Worm (Caenorhabditis elegans) whole organism, L1 larva: Measurements from ENCODE around the gene C42C1.9.
A peak's percentile ranks its signal among the peaks of the same experiment; 100 is the strongest.

Experiments used
- C16A3.4 ChIP-seq: fragments of 150-350 bp; optimal IDR thresholded peaks from 2 replicates; lab custom pipeline; 2014; ENCODE audit warnings: missing biosample characterization, missing genetic modification characterization
- F16B12.6 ChIP-seq: fragments of 150-350 bp; optimal IDR thresholded peaks from 2 replicates; lab custom pipeline; 2014; ENCODE audit warnings: missing biosample characterization, missing genetic modification characterization
- Y116A8C.19 ChIP-seq: sonication (generic microtip); optimal IDR thresholded peaks from 2 replicates; lab custom pipeline; 2016; ENCODE audit warnings: missing compliant biosample characterization, missing genetic modification characterization, borderline replicate concordance
- alr-1 ChIP-seq: fragments of 200-800 bp; sonication (Bioruptor generic); optimal IDR thresholded peaks from 2 replicates; lab custom pipeline; 2018; ENCODE audit warnings: borderline replicate concordance, mild to moderate bottlenecking, missing genetic modification characterization, missing compliant biosample characterization
- aly-2 ChIP-seq: fragments of 150-350 bp; optimal IDR thresholded peaks from 2 replicates; lab custom pipeline; 2014; ENCODE audit warnings: missing biosample characterization, missing genetic modification characterization
- ama-1 ChIP-seq: fragments of 150-350 bp; optimal IDR thresholded peaks from 2 replicates; lab custom pipeline; 2014
- blmp-1 ChIP-seq: fragments of 150-350 bp; optimal IDR thresholded peaks from 2 replicates; lab custom pipeline; 2014; ENCODE audit warnings: missing biosample characterization, missing genetic modification characterization
- ceh-63 ChIP-seq: fragments of 200-800 bp; sonication (Bioruptor generic); optimal IDR thresholded peaks from 2 replicates; lab custom pipeline; 2018; ENCODE audit warnings: mild to moderate bottlenecking, missing genetic modification characterization, missing compliant biosample characterization
- ceh-8 ChIP-seq: fragments of 200-800 bp; sonication (Bioruptor generic); optimal IDR thresholded peaks from 2 replicates; lab custom pipeline; 2018; ENCODE audit warnings: mild to moderate bottlenecking, missing genetic modification characterization, moderate library complexity, missing compliant biosample characterization
- ceh-82 ChIP-seq, 3 experiments: fragments of 150-350 bp in 1 of 3; sonication (generic microtip) in 2 of 3; optimal IDR thresholded peaks; 2 replicates each; lab custom pipeline; 2014 to 2017; ENCODE audit warnings: missing biosample characterization in 3 of 3, missing genetic modification characterization in 3 of 3
- dpl-1 ChIP-seq, 3 experiments: fragments of 150-350 bp in 2 of 3; sonication (generic microtip) in 1 of 3; optimal IDR thresholded peaks; 2 replicates each; lab custom pipeline; 2014 to 2017; ENCODE audit warnings: missing biosample characterization in 3 of 3, missing genetic modification characterization in 3 of 3, missing genetic modification reagents in 3 of 3
- dsc-1 ChIP-seq: sonication (generic microtip); optimal IDR thresholded peaks from 2 replicates; lab custom pipeline; 2016; ENCODE audit warnings: mild to moderate bottlenecking, missing genetic modification characterization, missing compliant biosample characterization
- efl-1 ChIP-seq, 4 experiments: fragments of 150-350 bp; optimal IDR thresholded peaks in 3 of 4; peaks in 1 of 4; 1 replicate in 1 of 4; 2 replicates in 3 of 4; lab custom pipeline; 2014; ENCODE audit warnings: missing biosample characterization in 2 of 4, missing genetic modification characterization in 2 of 4, missing genetic modification reagents in 2 of 4
- fkh-4 ChIP-seq: sonication (generic microtip); optimal IDR thresholded peaks from 2 replicates; lab custom pipeline; 2016; ENCODE audit warnings: missing compliant biosample characterization, missing genetic modification characterization, borderline replicate concordance
- fkh-8 ChIP-seq: sonication (generic microtip); optimal IDR thresholded peaks from 2 replicates; lab custom pipeline; 2016; ENCODE audit warnings: mild to moderate bottlenecking, missing genetic modification characterization, missing compliant biosample characterization
- fos-1 ChIP-seq: fragments of 150-350 bp; optimal IDR thresholded peaks from 2 replicates; lab custom pipeline; 2014; ENCODE audit warnings: missing biosample characterization, missing genetic modification characterization
- grh-1 ChIP-seq: fragments of 200-800 bp; sonication (Bioruptor generic); IDR thresholded peaks from 2 replicates; pipeline ENCODE4 v1.3.6; 2022; ENCODE audit warnings: missing genetic modification reagents, missing genetic modification characterization, missing compliant biosample characterization
- lin-14 ChIP-seq: fragments of 200-800 bp; sonication (Bioruptor generic); optimal IDR thresholded peaks from 2 replicates; lab custom pipeline; 2018; ENCODE audit warnings: mild to moderate bottlenecking, missing genetic modification characterization, moderate library complexity, missing compliant biosample characterization
- lin-15B ChIP-seq: fragments of 150-350 bp; sonication (generic microtip); optimal IDR thresholded peaks from 3 replicates; lab custom pipeline; 2014; ENCODE audit warnings: missing biosample characterization, missing genetic modification characterization
- lsy-2 ChIP-seq, 2 experiments: fragments of 150-350 bp; optimal IDR thresholded peaks; 2 replicates each; lab custom pipeline; 2014; ENCODE audit warnings: missing biosample characterization in 2 of 2, missing genetic modification characterization in 2 of 2
- mab-9 ChIP-seq: fragments of 200-800 bp; sonication (Bioruptor generic); IDR thresholded peaks from 2 replicates; pipeline ENCODE4 v1.3.6; 2022; ENCODE audit warnings: missing genetic modification reagents, missing genetic modification characterization, missing compliant biosample characterization
- mdl-1 ChIP-seq, 2 experiments: fragments of 150-350 bp; optimal IDR thresholded peaks; 2 replicates each; lab custom pipeline; 2014 to 2017; ENCODE audit warnings: missing biosample characterization in 2 of 2, missing genetic modification characterization in 2 of 2, inconsistent platforms in 1 of 2
- mef-2 ChIP-seq: fragments of 150-350 bp; optimal IDR thresholded peaks from 2 replicates; lab custom pipeline; 2014; ENCODE audit warnings: missing biosample characterization, missing genetic modification characterization
- mep-1 ChIP-seq: fragments of 150-350 bp; optimal IDR thresholded peaks from 2 replicates; lab custom pipeline; 2014; ENCODE audit warnings: missing biosample characterization, missing genetic modification characterization
- nhr-19 ChIP-seq: fragments of 200-800 bp; sonication (Bioruptor generic); conservative IDR thresholded peaks from 2 replicates; pipeline ENCODE4 v1.3.6; 2022; ENCODE audit warnings: missing genetic modification characterization, missing compliant biosample characterization
- nhr-20 ChIP-seq: sonication (generic microtip); optimal IDR thresholded peaks from 2 replicates; lab custom pipeline; 2016; ENCODE audit warnings: mild to moderate bottlenecking, missing genetic modification characterization, missing compliant biosample characterization
- nhr-237 ChIP-seq: fragments of 150-350 bp; optimal IDR thresholded peaks from 2 replicates; lab custom pipeline; 2014; ENCODE audit warnings: missing biosample characterization, missing genetic modification characterization
- nhr-28 ChIP-seq: fragments of 150-350 bp; optimal IDR thresholded peaks from 2 replicates; lab custom pipeline; 2014; ENCODE audit warnings: missing biosample characterization, missing genetic modification characterization
- nhr-47 ChIP-seq: sonication (generic microtip); optimal IDR thresholded peaks from 2 replicates; lab custom pipeline; 2016; ENCODE audit warnings: mild to moderate bottlenecking, missing genetic modification characterization, moderate library complexity, missing compliant biosample characterization
- nhr-71 ChIP-seq: sonication (generic microtip); optimal IDR thresholded peaks from 2 replicates; lab custom pipeline; 2016; ENCODE audit warnings: mild to moderate bottlenecking, missing genetic modification characterization, moderate library complexity, missing compliant biosample characterization
- nhr-76 ChIP-seq: sonication (generic microtip); optimal IDR thresholded peaks from 2 replicates; lab custom pipeline; 2017; ENCODE audit warnings: missing biosample characterization, missing genetic modification characterization
- nhr-90 ChIP-seq: sonication (generic microtip); optimal IDR thresholded peaks from 2 replicates; lab custom pipeline; 2016; ENCODE audit warnings: mild to moderate bottlenecking, missing genetic modification characterization, missing compliant biosample characterization; ENCODE audit not compliant: poor library complexity
- pag-3 ChIP-seq: sonication (generic microtip); optimal IDR thresholded peaks from 2 replicates; lab custom pipeline; 2017; ENCODE audit warnings: missing genetic modification characterization, mild to moderate bottlenecking, missing compliant biosample characterization, antibody characterized with exemption, borderline replicate concordance; ENCODE audit not compliant: insufficient read depth
- rnt-1 ChIP-seq: sonication (generic microtip); optimal IDR thresholded peaks from 2 replicates; lab custom pipeline; 2016; ENCODE audit warnings: mild to moderate bottlenecking, missing genetic modification characterization, moderate library complexity, missing compliant biosample characterization
- snpc-4 ChIP-seq: fragments of 150-350 bp; optimal IDR thresholded peaks from 2 replicates; lab custom pipeline; 2014; ENCODE audit warnings: missing biosample characterization, missing genetic modification characterization
- snu-23 ChIP-seq: sonication (generic microtip); optimal IDR thresholded peaks from 2 replicates; lab custom pipeline; 2016; ENCODE audit warnings: missing genetic modification characterization, missing compliant biosample characterization
- sox-4 ChIP-seq: sonication (generic microtip); optimal IDR thresholded peaks from 2 replicates; lab custom pipeline; 2016; ENCODE audit warnings: missing genetic modification characterization, missing compliant biosample characterization
- sptf-1 ChIP-seq: fragments of 150-350 bp; optimal IDR thresholded peaks from 2 replicates; lab custom pipeline; 2014; ENCODE audit warnings: missing biosample characterization, missing genetic modification characterization
- sup-37 ChIP-seq: fragments of 200-800 bp; sonication (Bioruptor generic); optimal IDR thresholded peaks from 2 replicates; lab custom pipeline; 2018; ENCODE audit warnings: mild to moderate bottlenecking, missing genetic modification characterization, missing compliant biosample characterization
- unc-130 ChIP-seq: fragments of 150-350 bp; optimal IDR thresholded peaks from 2 replicates; lab custom pipeline; 2017; ENCODE audit warnings: missing biosample characterization, missing genetic modification characterization, inconsistent platforms
- unc-86 ChIP-seq: sonication (generic microtip); optimal IDR thresholded peaks from 2 replicates; lab custom pipeline; 2016; ENCODE audit warnings: missing genetic modification characterization, missing compliant biosample characterization
- unc-98 ChIP-seq: fragments of 200-800 bp; sonication (Bioruptor generic); IDR thresholded peaks from 2 replicates; pipeline ENCODE4 v1.3.6; 2022; ENCODE audit warnings: missing genetic modification characterization, missing compliant biosample characterization
- vab-15 ChIP-seq: sonication (generic microtip); optimal IDR thresholded peaks from 2 replicates; lab custom pipeline; 2017; ENCODE audit warnings: missing genotype, mild to moderate bottlenecking, missing genetic modification characterization, missing compliant biosample characterization
- zip-4 ChIP-seq: fragments of 200-800 bp; sonication (Bioruptor generic); optimal IDR thresholded peaks from 2 replicates; lab custom pipeline; 2018; ENCODE audit warnings: mild to moderate bottlenecking, missing genetic modification characterization, moderate library complexity, missing compliant biosample characterization

The C42C1.9 gene

DNA sequence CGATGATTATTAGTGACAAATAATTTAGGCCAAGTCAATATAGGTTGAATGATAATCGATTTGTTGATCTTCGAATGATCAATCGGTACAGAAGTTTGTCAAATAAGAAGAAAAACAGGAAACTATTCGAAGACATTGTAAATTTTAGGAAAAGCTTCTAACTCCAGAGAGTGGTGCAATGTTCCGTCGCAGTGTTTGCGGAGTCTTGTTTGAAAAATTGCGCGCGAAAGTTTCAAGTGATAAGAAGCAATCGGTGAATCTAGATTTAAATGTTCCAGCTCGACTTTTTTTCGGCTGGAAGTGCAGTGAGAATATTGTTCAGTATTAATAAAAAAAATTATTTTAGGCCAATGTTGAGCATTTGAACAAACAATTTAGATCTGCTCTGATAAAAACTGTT is 45.5 kb downstream of the C42C1.9 start (continued):
- TF ChIP-seq dpl-1 (GFP tag; optimal IDR thresholded peaks at IDR 0.05; lab: Kevin White, UChicago) = peak; percentile 73 to 86 (median 85)
- TF ChIP-seq lin-15B = no peak
- TF ChIP-seq nhr-237 (tag; lab: Kevin White, UChicago) = no peak
- no peak for TF ChIP-seq nhr-28 (tag; lab: Kevin White, UChicago)
- TF ChIP-seq nhr-47 (tag; lab: Kevin White, UChicago) = peak; percentile 24
- peak; percentile 25 to 43 for TF ChIP-seq lsy-2 (tag; optimal IDR thresholded peaks at IDR 0.05; lab: Kevin White, UChicago)
- TF ChIP-seq nhr-20 (tag; lab: Kevin White, UChicago) = no peak
- no peak for TF ChIP-seq sptf-1
- TF ChIP-seq nhr-19 = no peak
- no peak for TF ChIP-seq unc-86 (tag; lab: Kevin White, UChicago)
- no peak for TF ChIP-seq Y116A8C.19 (tag; lab: Kevin White, UChicago)
- TF ChIP-seq grh-1 = no peak
- TF ChIP-seq ceh-8 (GFP tag; lab: Kevin White, UChicago) = no peak
- no peak for TF ChIP-seq fos-1 (tag; lab: Kevin White, UChicago)
- no peak for TF ChIP-seq vab-15 (tag; lab: Kevin White, UChicago)
- TF ChIP-seq nhr-76 = no peak
- TF ChIP-seq fkh-4 (tag; lab: Kevin White, UChicago) = no peak
- no peak for TF ChIP-seq fkh-8 (tag; lab: Kevin White, UChicago)
- TF ChIP-seq nhr-90 (tag; lab: Kevin White, UChicago) = no peak
- TF ChIP-seq mef-2 (tag; lab: Kevin White, UChicago) = no peak
- no peak for TF ChIP-seq sox-4 (tag; lab: Kevin White, UChicago)
- no peak for TF ChIP-seq dsc-1
- no peak for TF ChIP-seq mab-9 (GFP tag; lab: Robert Waterston, UW)
- no peak for TF ChIP-seq pag-3
- TF ChIP-seq efl-1 (optimal IDR thresholded peaks at IDR 0.05; lab: Kevin White, UChicago) = peak; percentile 73 to 81
- peak; percentile 84 to 98 for TF ChIP-seq efl-1 (GFP tag; optimal IDR thresholded peaks at IDR 0.05 in 1 of 2; lab: Kevin White, UChicago)

ce11 chrIV:12335248-12335647 is 46.0 kb downstream of the C42C1.9 start:
- TF ChIP-seq nhr-19 = peak; percentile 22; the same call in 1 of the 2 replicates
- peak in 2 of 3 experiments; percentile 1 to 36 for TF ChIP-seq dpl-1 (GFP tag; optimal IDR thresholded peaks at IDR 0.05; lab: Kevin White, UChicago)
- no peak for TF ChIP-seq snpc-4 (tag; lab: Kevin White, UChicago)
- no peak for TF ChIP-seq alr-1 (tag; lab: Kevin White, UChicago)
- TF ChIP-seq mep-1 = peak; percentile 13
- TF ChIP-seq ceh-82 (tag; optimal IDR thresholded peaks at IDR 0.05; lab: Kevin White, UChicago) = peak in 1 of 3 experiments; percentile 44
- peak; percentile 38 to 54 for TF ChIP-seq efl-1 (optimal IDR thresholded peaks at IDR 0.05; lab: Kevin White, UChicago)
- peak; percentile 21 to 63 for TF ChIP-seq efl-1 (GFP tag; optimal IDR thresholded peaks at IDR 0.05 in 1 of 2; lab: Kevin White, UChicago)
- TF ChIP-seq snu-23 (GFP tag; lab: Kevin White, UChicago) = peak; percentile 34
- TF ChIP-seq ama-1 (lab: Kevin White, UChicago) = no peak
- TF ChIP-seq ceh-63 = no peak
- peak; percentile 25 for TF ChIP-seq F16B12.6
- TF ChIP-seq unc-130 (tag; lab: Kevin White, UChicago) = peak; percentile 22
- TF ChIP-seq zip-4 = no peak
- TF ChIP-seq unc-98 (GFP tag; lab: Robert Waterston, UW) = no peak
- peak; percentile 12 for TF ChIP-seq dsc-1
- peak; percentile 60 for TF ChIP-seq nhr-71 (tag; lab: Kevin White, UChicago)
- TF ChIP-seq mdl-1 (tag; optimal IDR thresholded peaks at IDR 0.05; lab: Kevin White, UChicago) = peak in 1 of 2 experiments; percentile 39
- TF ChIP-seq lsy-2 (tag; optimal IDR thresholded peaks at IDR 0.05; lab: Kevin White, UChicago) = peak in 1 of 2 experiments; percentile 39
- TF ChIP-seq lin-15B = no peak
- peak; percentile 76 for TF ChIP-seq lin-14
- TF ChIP-seq blmp-1 = peak; percentile 32
- no peak for TF ChIP-seq C16A3.4 (tag; lab: Kevin White, UChicago)
- TF ChIP-seq rnt-1 (tag; lab: Kevin White, UChicago) = peak; percentile 54
- TF ChIP-seq mef-2 (tag; lab: Kevin White, UChicago) = no peak
- TF ChIP-seq nhr-20 (tag; lab: Kevin White, UChicago) = peak; percentile 21
- TF ChIP-seq aly-2 = no peak
- no peak for TF ChIP-seq sox-4 (tag; lab: Kevin White, UChicago)
- TF ChIP-seq vab-15 (tag; lab: Kevin White, UChicago) = no peak
- no peak for TF ChIP-seq sup-37 (GFP tag; lab: Kevin White, UChicago)
